Worm (Caenorhabditis elegans): ENCODE measurements around the gene F46G10.1.
A peak's percentile ranks its signal among the peaks of the same experiment; 100 is the strongest.

Gene F46G10.1

ce11 chrX:13284618-13285017 is 26.9 kb downstream of the F46G10.1 start:
- TF ChIP-seq fkh-10 (GFP tag; optimal IDR thresholded peaks at IDR 0.05) = no peak
- TF ChIP-seq ceh-28 (tag; optimal IDR thresholded peaks at IDR 0.05) = no peak
- TF ChIP-seq mml-1 (tag; optimal IDR thresholded peaks at IDR 0.05) = no peak
- no peak for TF ChIP-seq eor-1 (tag; optimal IDR thresholded peaks at IDR 0.05)
- no peak for TF ChIP-seq nhr-23 (tag; optimal IDR thresholded peaks at IDR 0.05)
- TF ChIP-seq jun-1 (tag; optimal IDR thresholded peaks at IDR 0.05) = no peak
- TF ChIP-seq egl-5 (tag; optimal IDR thresholded peaks at IDR 0.05) = no peak
- TF ChIP-seq fos-1 (tag; optimal IDR thresholded peaks at IDR 0.05) = no peak
- TF ChIP-seq zag-1 (tag; optimal IDR thresholded peaks at IDR 0.05) = no peak
- no peak for TF ChIP-seq ztf-11 (tag; optimal IDR thresholded peaks at IDR 0.05)
- TF ChIP-seq elt-1 (tag; optimal IDR thresholded peaks at IDR 0.05) = no peak
- TF ChIP-seq nfya-1 (tag; optimal IDR thresholded peaks at IDR 0.05; ENCODE audit: insufficient read depth) = no peak
- TF ChIP-seq pha-4 (tag; optimal IDR thresholded peaks at IDR 0.05) = no peak
- no peak for TF ChIP-seq nhr-28 (tag; optimal IDR thresholded peaks at IDR 0.05)
- no peak for TF ChIP-seq snpc-4 (tag; optimal IDR thresholded peaks at IDR 0.05)

ce11 chrX:13284091-13284490 is 27.5 kb downstream of the F46G10.1 start, which contains the start of gene cyp-14A4:
cyp-14A4 (minus strand) TSS chrX:13284197.
- TF ChIP-seq egl-27 (tag; optimal IDR thresholded peaks at IDR 0.05) = no peak
- TF ChIP-seq snpc-4 (tag; optimal IDR thresholded peaks at IDR 0.05) = no peak
- no peak for TF ChIP-seq nhr-67 (tag; optimal IDR thresholded peaks at IDR 0.05)
- TF ChIP-seq unc-62 (GFP tag; optimal IDR thresholded peaks at IDR 0.05) = no peak
- no peak for TF ChIP-seq nhr-237 (tag; optimal IDR thresholded peaks at IDR 0.05)
- no peak for TF ChIP-seq pqm-1 (tag; optimal IDR thresholded peaks at IDR 0.05)
- TF ChIP-seq ceh-82 (tag; optimal IDR thresholded peaks at IDR 0.05) = no peak
- TF ChIP-seq lsy-12 (tag; optimal IDR thresholded peaks at IDR 0.05) = no peak
- no peak for TF ChIP-seq ceh-9 (tag; optimal IDR thresholded peaks at IDR 0.05)
- TF ChIP-seq elt-2 (tag; optimal IDR thresholded peaks at IDR 0.05) = no peak
- TF ChIP-seq nhr-76 (tag; optimal IDR thresholded peaks at IDR 0.05) = no peak
- TF ChIP-seq ztf-4 (tag; optimal IDR thresholded peaks at IDR 0.05) = no peak
- no peak for TF ChIP-seq fkh-10 (GFP tag; optimal IDR thresholded peaks at IDR 0.05)
- TF ChIP-seq eor-1 (tag; optimal IDR thresholded peaks at IDR 0.05) = no peak

- no peak for TF ChIP-seq sea-2 (GFP tag; optimal IDR thresholded peaks at IDR 0.05)
- TF ChIP-seq fos-1 (tag; optimal IDR thresholded peaks at IDR 0.05) = no peak
- TF ChIP-seq elt-2 (tag; optimal IDR thresholded peaks at IDR 0.05) = peak; percentile 16
- no peak for TF ChIP-seq fkh-2 (tag; optimal IDR thresholded peaks at IDR 0.05)
- TF ChIP-seq skn-1 (tag; optimal IDR thresholded peaks at IDR 0.05) = no peak
- TF ChIP-seq aly-2 (tag; optimal IDR thresholded peaks at IDR 0.05) = no peak
- peak; percentile 62 for TF ChIP-seq nhr-43 (tag; optimal IDR thresholded peaks at IDR 0.05; ENCODE audit: poor library complexity, severe bottlenecking)
- no peak for TF ChIP-seq snpc-4 (tag; optimal IDR thresholded peaks at IDR 0.05)
- TF ChIP-seq ceh-82 (tag; optimal IDR thresholded peaks at IDR 0.05) = no peak
- no peak for TF ChIP-seq nhr-23 (tag; optimal IDR thresholded peaks at IDR 0.05)
- no peak for TF ChIP-seq nhr-12 (tag; optimal IDR thresholded peaks at IDR 0.05)
- no peak for TF ChIP-seq elt-1 (tag; optimal IDR thresholded peaks at IDR 0.05)
Measured at ce11 chrX:13283462-13283861, 28.1 kb downstream of the F46G10.1 start.

- TF ChIP-seq nfya-1 (tag; optimal IDR thresholded peaks at IDR 0.05; ENCODE audit: insufficient read depth) (no peak), lin-39 (tag; optimal IDR thresholded peaks at IDR 0.05) (no peak), snpc-4 (tag; optimal IDR thresholded peaks at IDR 0.05) (no peak), nhr-43 (tag; optimal IDR thresholded peaks at IDR 0.05; ENCODE audit: poor library complexity, severe bottlenecking) (no peak), nhr-23 (tag; optimal IDR thresholded peaks at IDR 0.05) (no peak), ceh-82 (tag; optimal IDR thresholded peaks at IDR 0.05) (no peak), ceh-16 (tag; optimal IDR thresholded peaks at IDR 0.05) (no peak), nhr-237 (tag; optimal IDR thresholded peaks at IDR 0.05) (no peak), ceh-9 (tag; optimal IDR thresholded peaks at IDR 0.05) (no peak), ZK546.5 (tag; optimal IDR thresholded peaks at IDR 0.05) (no peak), zag-1 (tag; optimal IDR thresholded peaks at IDR 0.05) (no peak), fkh-2 (tag; optimal IDR thresholded peaks at IDR 0.05) (no peak), nhr-11 (tag; optimal IDR thresholded peaks at IDR 0.05) (no peak), mml-1 (tag; optimal IDR thresholded peaks at IDR 0.05) (no peak), ztf-4 (tag; optimal IDR thresholded peaks at IDR 0.05) (no peak), elt-3 (tag; optimal IDR thresholded peaks at IDR 0.05) (no peak), egl-5 (tag; optimal IDR thresholded peaks at IDR 0.05) (no peak), sea-2 (GFP tag; optimal IDR thresholded peaks at IDR 0.05) (no peak), elt-1 (tag; optimal IDR thresholded peaks at IDR 0.05) (no peak)
Measured at ce11 chrX:13278876-13279275, 32.7 kb downstream of the F46G10.1 start, which contains the start of gene phf-33. phf-33 (minus strand) TSS chrX:13278976.

Data from whole organism, L3 larva.